Fruit fly (Drosophila melanogaster) whole organism, embryonic: Measurements from ENCODE around the gene MESR3.
A peak's percentile ranks its signal among the peaks of the same experiment; 100 is the strongest.

ENCODE experiments used
- Asciz ChIP-seq: fragments of 200-800 bp; sonication (Bioruptor generic); optimal IDR thresholded peaks from 2 replicates; lab custom pipeline; 2017; ENCODE audit warnings: missing biosample characterization, mild to moderate bottlenecking, missing genetic modification characterization, missing genetic modification reagents
- Bgb ChIP-seq: fragments of 200-800 bp; sonication (Bioruptor generic); IDR thresholded peaks from 2 replicates; pipeline ENCODE4 v1.3.6; 2022; ENCODE audit warnings: missing biosample characterization, missing genetic modification characterization; ENCODE audit not compliant: partially characterized antibody
- CG1024 ChIP-seq: fragments of 200-800 bp; sonication (Bioruptor generic); IDR thresholded peaks from 2 replicates; pipeline ENCODE4 v1.3.6; 2022; ENCODE audit warnings: missing biosample characterization, missing genetic modification characterization
- CG11085 ChIP-seq: fragments of 200-800 bp; sonication (Bioruptor generic); IDR thresholded peaks from 2 replicates; pipeline ENCODE4 v1.3.6; 2022; ENCODE audit warnings: missing biosample characterization, missing genetic modification characterization
- CG11093 ChIP-seq: fragments of 200-800 bp; sonication (Bioruptor generic); IDR thresholded peaks from 3 replicates; pipeline ENCODE4 v1.3.6; 2022; ENCODE audit warnings: missing biosample characterization, missing genetic modification characterization
- CG12659 ChIP-seq: fragments of 200-800 bp; sonication (Bioruptor generic); optimal IDR thresholded peaks from 3 replicates; lab custom pipeline; 2017; ENCODE audit warnings: mild to moderate bottlenecking, missing biosample characterization, missing genetic modification reagents, missing genetic modification characterization
- CG15073 ChIP-seq: fragments of 200-800 bp; sonication (Bioruptor generic); optimal IDR thresholded peaks from 2 replicates; lab custom pipeline; 2016; ENCODE audit warnings: missing biosample characterization, missing genetic modification characterization
- CG15696 ChIP-seq: fragments of 200-800 bp; sonication (Bioruptor generic); optimal IDR thresholded peaks from 2 replicates; lab custom pipeline; 2019; ENCODE audit warnings: missing biosample characterization, mild to moderate bottlenecking, missing genetic modification characterization, moderate library complexity
- CG1792 ChIP-seq: fragments of 200-800 bp; sonication (Bioruptor generic); optimal IDR thresholded peaks from 2 replicates; lab custom pipeline; 2016; ENCODE audit warnings: missing biosample characterization, missing genetic modification characterization
- CG18599 ChIP-seq: fragments of 200-800 bp; sonication (Bioruptor generic); optimal IDR thresholded peaks from 3 replicates; lab custom pipeline; 2017; ENCODE audit warnings: missing biosample characterization, missing genetic modification characterization, mild to moderate bottlenecking, moderate library complexity, missing genetic modification reagents
- CG2120 ChIP-seq: fragments of 200-800 bp; sonication (Bioruptor generic); optimal IDR thresholded peaks from 3 replicates; lab custom pipeline; 2016; ENCODE audit warnings: missing biosample characterization, missing genetic modification characterization
- CG31365 ChIP-seq: fragments of 200-800 bp; sonication (Bioruptor generic); optimal IDR thresholded peaks from 2 replicates; lab custom pipeline; 2018; ENCODE audit warnings: missing biosample characterization, mild to moderate bottlenecking, missing genetic modification characterization
- CG3407 ChIP-seq: fragments of 200-800 bp; sonication (Bioruptor generic); optimal IDR thresholded peaks from 2 replicates; lab custom pipeline; 2018; ENCODE audit warnings: missing biosample characterization, mild to moderate bottlenecking, missing genetic modification characterization
- CG4328 ChIP-seq: fragments of 200-800 bp; sonication (Bioruptor generic); optimal IDR thresholded peaks from 3 replicates; lab custom pipeline; 2017; ENCODE audit warnings: missing biosample characterization, missing genetic modification reagents, missing genetic modification characterization
- CG4360 ChIP-seq: fragments of 200-800 bp; sonication (Bioruptor generic); IDR thresholded peaks from 2 replicates; pipeline ENCODE4 v1.3.6; 2022; ENCODE audit warnings: missing biosample characterization, missing genetic modification characterization
- CG6175 ChIP-seq: fragments of 200-800 bp; sonication (Bioruptor generic); IDR thresholded peaks from 3 replicates; pipeline ENCODE4 v1.3.6; 2022; ENCODE audit warnings: missing biosample characterization, missing genetic modification characterization
- CG6791 ChIP-seq: fragments of 200-800 bp; sonication (Bioruptor generic); IDR thresholded peaks from 3 replicates; pipeline ENCODE4 v1.3.6; 2022; ENCODE audit warnings: missing biosample characterization, missing genetic modification characterization; ENCODE audit not compliant: partially characterized antibody
- CG7271 ChIP-seq: fragments of 200-800 bp; sonication (Bioruptor generic); optimal IDR thresholded peaks from 2 replicates; lab custom pipeline; 2018; ENCODE audit warnings: missing biosample characterization, mild to moderate bottlenecking, missing genetic modification characterization, moderate library complexity
- CG7556 ChIP-seq: fragments of 200-800 bp; sonication (Bioruptor generic); optimal IDR thresholded peaks from 2 replicates; lab custom pipeline; 2017; ENCODE audit warnings: missing biosample characterization, mild to moderate bottlenecking, missing genetic modification characterization
- CG7963 ChIP-seq: fragments of 200-800 bp; sonication (Bioruptor generic); IDR thresholded peaks from 3 replicates; pipeline ENCODE4 v1.3.6; 2022; ENCODE audit warnings: missing biosample characterization, missing genetic modification characterization; ENCODE audit not compliant: partially characterized antibody
- CG8281 ChIP-seq: fragments of 200-800 bp; sonication (Bioruptor generic); optimal IDR thresholded peaks from 2 replicates; lab custom pipeline; 2018; ENCODE audit warnings: missing biosample characterization, mild to moderate bottlenecking, missing genetic modification characterization, moderate library complexity
- CG9609 ChIP-seq: fragments of 200-800 bp; sonication (Bioruptor generic); optimal IDR thresholded peaks from 3 replicates; lab custom pipeline; 2016; ENCODE audit warnings: missing biosample characterization, missing genetic modification characterization
- CrebB ChIP-seq: fragments of 200-800 bp; sonication (Bioruptor generic); optimal IDR thresholded peaks from 3 replicates; lab custom pipeline; 2018; ENCODE audit warnings: missing biosample characterization, mild to moderate bottlenecking, missing genetic modification characterization
- Dip3 ChIP-seq: fragments of 200-800 bp; sonication (Bioruptor generic); optimal IDR thresholded peaks from 3 replicates; lab custom pipeline; 2016; ENCODE audit warnings: missing biosample characterization, missing genetic modification characterization
- Ets65A ChIP-seq: fragments of 200-800 bp; sonication (Bioruptor generic); peaks from one replicate; lab custom pipeline; 2016; ENCODE audit warnings: missing biosample characterization, missing genetic modification characterization
- HLHmδ ChIP-seq: fragments of 200-800 bp; sonication (Bioruptor generic); optimal IDR thresholded peaks from 2 replicates; lab custom pipeline; 2018; ENCODE audit warnings: missing biosample characterization, mild to moderate bottlenecking, missing genetic modification characterization, moderate library complexity
- Hey ChIP-seq: fragments of 200-800 bp; sonication (Bioruptor generic); optimal IDR thresholded peaks from 3 replicates; lab custom pipeline; 2018; ENCODE audit warnings: missing biosample characterization, mild to moderate bottlenecking, missing genetic modification characterization
- Myb ChIP-seq: fragments of 200-800 bp; sonication (Bioruptor generic); optimal IDR thresholded peaks from 2 replicates; lab custom pipeline; 2016; ENCODE audit warnings: missing biosample characterization, missing genetic modification characterization
- Poxn ChIP-seq: fragments of 200-800 bp; sonication (Bioruptor generic); IDR thresholded peaks from 2 replicates; pipeline ENCODE4 v1.3.6; 2022; ENCODE audit warnings: missing biosample characterization, missing genetic modification characterization
- Sry-δ ChIP-seq: fragments of 200-800 bp; sonication (Bioruptor generic); optimal IDR thresholded peaks from 2 replicates; lab custom pipeline; 2016; ENCODE audit warnings: missing biosample characterization, missing genetic modification characterization
- ab ChIP-seq: fragments of 200-800 bp; sonication (Bioruptor generic); optimal IDR thresholded peaks from 2 replicates; lab custom pipeline; 2016; ENCODE audit warnings: missing biosample characterization, missing genetic modification characterization
- ap ChIP-seq: fragments of 200-800 bp; sonication (Bioruptor generic); IDR thresholded peaks from 2 replicates; pipeline ENCODE4 v1.3.6; 2022; ENCODE audit warnings: missing biosample characterization, missing genetic modification characterization
- ash1 ChIP-seq: fragments of 200-800 bp; sonication (Bioruptor generic); optimal IDR thresholded peaks from 2 replicates; lab custom pipeline; 2018; ENCODE audit warnings: missing biosample characterization, mild to moderate bottlenecking, missing genetic modification characterization
- bsh ChIP-seq, 2 experiments: fragments of 200-800 bp; sonication (Bioruptor generic); optimal IDR thresholded peaks; 2 replicates each; lab custom pipeline; 2017 to 2018; ENCODE audit warnings: mild to moderate bottlenecking in 2 of 2, missing biosample characterization in 2 of 2, missing genetic modification characterization in 2 of 2, moderate library complexity in 1 of 2
- crp ChIP-seq, 2 experiments: fragments of 200-800 bp; sonication (Bioruptor generic); optimal IDR thresholded peaks; 2 replicates in 1 of 2; 3 replicates in 1 of 2; lab custom pipeline; 2017; ENCODE audit warnings: missing biosample characterization in 2 of 2, missing genetic modification characterization in 2 of 2, mild to moderate bottlenecking in 1 of 2, moderate library complexity in 1 of 2
- dan ChIP-seq: fragments of 200-800 bp; sonication (Bioruptor generic); IDR thresholded peaks from 2 replicates; pipeline ENCODE4 v1.3.6; 2022; ENCODE audit warnings: missing biosample characterization, missing genetic modification characterization
- dimm ChIP-seq: fragments of 200-800 bp; sonication (Bioruptor generic); IDR thresholded peaks from 2 replicates; pipeline ENCODE4 v1.3.6; 2022; ENCODE audit warnings: missing biosample characterization, missing genetic modification characterization
- dm ChIP-seq: fragments of 200-800 bp; sonication (Bioruptor generic); optimal IDR thresholded peaks from 3 replicates; lab custom pipeline; 2016; ENCODE audit warnings: missing biosample characterization, missing genetic modification characterization
- dmrt11E ChIP-seq: fragments of 200-800 bp; sonication (Bioruptor generic); optimal IDR thresholded peaks from 3 replicates; lab custom pipeline; 2018; ENCODE audit warnings: missing biosample characterization, mild to moderate bottlenecking, missing genetic modification characterization, moderate library complexity
- emc ChIP-seq: fragments of 200-800 bp; sonication (Bioruptor generic); optimal IDR thresholded peaks from 2 replicates; lab custom pipeline; 2016; ENCODE audit warnings: missing biosample characterization, missing genetic modification characterization
- eyg ChIP-seq: fragments of 200-800 bp; sonication (Bioruptor generic); optimal IDR thresholded peaks from 3 replicates; lab custom pipeline; 2016; ENCODE audit warnings: missing biosample characterization, missing genetic modification characterization
- gce ChIP-seq: fragments of 200-800 bp; sonication (Bioruptor generic); IDR thresholded peaks from 3 replicates; pipeline ENCODE4 v1.3.6; 2022; ENCODE audit warnings: missing biosample characterization, missing genetic modification characterization
- gem ChIP-seq: fragments of 200-800 bp; sonication (Bioruptor generic); optimal IDR thresholded peaks from 2 replicates; lab custom pipeline; 2019; ENCODE audit warnings: missing biosample characterization, mild to moderate bottlenecking, missing genetic modification characterization, moderate library complexity
- hth ChIP-seq: fragments of >200 bp; optimal IDR thresholded peaks from 2 replicates; lab custom pipeline; 2017; ENCODE audit warnings: inconsistent platforms
- lov ChIP-seq, 2 experiments: fragments of 200-800 bp in 1 of 2; fragments of >200 bp in 1 of 2; sonication (Bioruptor generic) in 1 of 2; IDR thresholded peaks in 1 of 2; optimal IDR thresholded peaks in 1 of 2; 2 replicates in 1 of 2; 3 replicates in 1 of 2; pipeline versions ENCODE4 v1.3.6 to Lab custom; 2017 to 2022; ENCODE audit warnings: missing biosample characterization in 1 of 2, missing genetic modification characterization in 1 of 2
- org-1 ChIP-seq: fragments of 200-800 bp; sonication (Bioruptor generic); optimal IDR thresholded peaks from 2 replicates; lab custom pipeline; 2017; ENCODE audit warnings: missing biosample characterization, missing genetic modification characterization
- pros ChIP-seq: fragments of 200-800 bp; sonication (Bioruptor generic); optimal IDR thresholded peaks from 3 replicates; lab custom pipeline; 2019; ENCODE audit warnings: missing biosample characterization, mild to moderate bottlenecking, missing genetic modification characterization, moderate library complexity
- scrt ChIP-seq: fragments of 200-800 bp; sonication (Bioruptor generic); optimal IDR thresholded peaks from 2 replicates; lab custom pipeline; 2018; ENCODE audit warnings: missing biosample characterization, mild to moderate bottlenecking, missing genetic modification characterization, moderate library complexity
- slou ChIP-seq: fragments of 200-800 bp; sonication (Bioruptor generic); optimal IDR thresholded peaks from 3 replicates; lab custom pipeline; 2016; ENCODE audit warnings: missing biosample characterization, missing genetic modification characterization
- tap ChIP-seq: fragments of 200-800 bp; optimal IDR thresholded peaks from 3 replicates; lab custom pipeline; 2019; ENCODE audit warnings: missing biosample characterization, mild to moderate bottlenecking, missing genetic modification characterization, moderate library complexity

The MESR3 gene

dm6 chr2L:18665952-18666606 is 49.0 kb downstream of the MESR3 start (continued):
- TF ChIP-seq dan (GFP tag; lab: Robert Waterston, UW) (no peak), CG7963 (no peak), CG1024 (no peak), CG31365 (peak; percentile 8), Bgb (GFP tag; lab: Robert Waterston, UW) (peak; percentile 65), CG15073 (GFP tag; lab: Kevin White, UChicago) (no peak), Poxn (no peak), HLHmδ (no peak), Asciz (no peak), slou (no peak), org-1 (GFP tag; lab: Kevin White, UChicago) (no peak), hth (no peak), CrebB (no peak), CG4360 (no peak), CG7271 (tag; lab: Kevin White, UChicago) (no peak), CG11085 (GFP tag; lab: Robert Waterston, UW) (peak; percentile 40; the same call in 1 of the 2 replicates), Sry-δ (GFP tag; lab: Kevin White, UChicago) (peak; percentile 44), dmrt11E (tag; lab: Kevin White, UChicago) (peak; percentile 2), CG11093 (GFP tag; lab: Robert Waterston, UW) (no peak), ap (GFP tag; lab: Robert Waterston, UW) (no peak), CG1792 (peak; percentile 19), Ets65A (GFP tag; lab: Kevin White, UChicago) (peak; percentile 92), CG6791 (GFP tag; lab: Robert Waterston, UW) (peak; percentile 12; the same call in 1 of the 3 replicates), gem (tag; lab: Kevin White, UChicago) (no peak), eyg (GFP tag; lab: Kevin White, UChicago) (no peak), CG9609 (GFP tag; lab: Kevin White, UChicago) (peak; percentile 29), lov (optimal IDR thresholded peaks at IDR 0.05; lab: Kevin White, UChicago) (no peak), lov (GFP tag; IDR thresholded peaks at IDR 0.05; lab: Robert Waterston, UW) (no peak), CG4328 (no peak), CG2120 (no peak), gce (no peak), CG6175 (GFP tag; lab: Robert Waterston, UW) (no peak), dm (GFP tag; lab: Kevin White, UChicago) (peak; percentile 25), CG12659 (GFP tag; lab: Kevin White, UChicago) (peak; percentile 38), Dip3 (GFP tag; lab: Kevin White, UChicago) (peak; percentile 26), scrt (GFP tag; lab: Kevin White, UChicago) (no peak), Hey (tag; lab: Kevin White, UChicago) (no peak), CG7556 (no peak), crp (GFP tag; optimal IDR thresholded peaks at IDR 0.05; lab: Kevin White, UChicago) (no peak), bsh (GFP tag; optimal IDR thresholded peaks at IDR 0.05; lab: Kevin White, UChicago) (no peak), CG18599 (GFP tag; lab: Kevin White, UChicago) (no peak), CG8281 (tag; lab: Kevin White, UChicago) (no peak), ab (GFP tag; lab: Kevin White, UChicago) (no peak), CG15696 (peak; percentile 52), Myb (GFP tag; lab: Kevin White, UChicago) (peak; percentile 85), dimm (GFP tag; lab: Robert Waterston, UW) (no peak), emc (GFP tag; lab: Kevin White, UChicago) (peak; percentile 57), pros (GFP tag; lab: Kevin White, UChicago) (no peak), CG3407 (no peak), tap (no peak), ash1 (no peak)
